Worm (Caenorhabditis elegans): ENCODE results near the gene slc-17.8.

slc-17.8 gene

DNA sequence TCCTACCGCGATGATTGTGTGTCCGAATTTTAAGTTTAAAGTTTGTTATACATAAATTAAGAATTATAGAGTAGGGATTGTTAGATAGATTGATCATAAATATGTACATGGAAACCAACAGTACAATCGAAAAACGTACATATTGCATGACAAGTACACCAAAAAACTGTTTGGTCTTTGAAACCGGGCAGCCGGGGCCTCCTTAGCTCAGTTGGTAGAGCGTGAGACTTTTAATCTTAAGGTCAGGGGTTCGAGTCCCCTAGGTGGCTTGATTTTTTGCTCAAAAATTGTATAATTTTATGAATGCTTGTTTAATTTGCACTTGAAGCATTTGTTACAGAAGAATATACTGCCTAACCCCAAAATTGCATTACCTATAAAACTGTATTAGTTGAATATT is 50.3 kb downstream of the slc-17.8 start (continued):
- TF ChIP-seq K12H6.12 (tag; optimal IDR thresholded peaks at IDR 0.05) (no peak), madf-8 (GFP tag; conservative IDR thresholded peaks at IDR 0.05) (no peak), Y67H2A.10 (GFP tag; conservative IDR thresholded peaks at IDR 0.05) (no peak), cebp-2 (GFP tag; IDR thresholded peaks at IDR 0.05) (no peak), F57C9.4 (tag; optimal IDR thresholded peaks at IDR 0.05) (no peak), lsl-1 (GFP tag; optimal IDR thresholded peaks at IDR 0.05) (peak; percentile 28), ZK185.1 (tag; optimal IDR thresholded peaks at IDR 0.05; ENCODE audit: poor library complexity, severe bottlenecking) (no peak), Y53G8AR.9 (GFP tag; conservative IDR thresholded peaks at IDR 0.05) (no peak), ama-1 (optimal IDR thresholded peaks at IDR 0.05) (no peak), ama-1 (GFP tag; optimal IDR thresholded peaks at IDR 0.05) (no peak), nhr-80 (tag; optimal IDR thresholded peaks at IDR 0.05) (no peak), lin-26 (GFP tag; IDR thresholded peaks at IDR 0.05) (peak; percentile 91), ekl-4 (GFP tag; IDR thresholded peaks at IDR 0.05) (no peak), pbrm-1 (GFP tag; IDR thresholded peaks at IDR 0.05) (peak; percentile 50), ztf-26 (tag; optimal IDR thresholded peaks at IDR 0.05) (no peak), hlh-26 (GFP tag; conservative IDR thresholded peaks at IDR 0.05) (no peak), nfya-2 (GFP tag; IDR thresholded peaks at IDR 0.05) (no peak), T26A5.8 (tag; optimal IDR thresholded peaks at IDR 0.05) (no peak), ceh-27 (GFP tag; optimal IDR thresholded peaks at IDR 0.05) (no peak), ceh-58 (GFP tag; IDR thresholded peaks at IDR 0.05) (no peak), F22D6.2 (tag; optimal IDR thresholded peaks at IDR 0.05) (no peak), tlf-1 (GFP tag; optimal IDR thresholded peaks at IDR 0.05) (no peak), B0336.3 (GFP tag; IDR thresholded peaks at IDR 0.05) (no peak), nhr-179 (tag; optimal IDR thresholded peaks at IDR 0.05) (no peak), bed-1 (GFP tag; IDR thresholded peaks at IDR 0.05) (no peak), lin-35 (GFP tag; optimal IDR thresholded peaks at IDR 0.05) (no peak), mel-28 (tag; optimal IDR thresholded peaks at IDR 0.05; ENCODE audit: borderline replicate concordance) (no peak), hmg-20 (GFP tag; IDR thresholded peaks at IDR 0.05) (no peak), rpc-1 (optimal IDR thresholded peaks at IDR 0.05) (peak; percentile 48), rpc-1 (tag; optimal IDR thresholded peaks at IDR 0.05) (peak; percentile 78)

DNA sequence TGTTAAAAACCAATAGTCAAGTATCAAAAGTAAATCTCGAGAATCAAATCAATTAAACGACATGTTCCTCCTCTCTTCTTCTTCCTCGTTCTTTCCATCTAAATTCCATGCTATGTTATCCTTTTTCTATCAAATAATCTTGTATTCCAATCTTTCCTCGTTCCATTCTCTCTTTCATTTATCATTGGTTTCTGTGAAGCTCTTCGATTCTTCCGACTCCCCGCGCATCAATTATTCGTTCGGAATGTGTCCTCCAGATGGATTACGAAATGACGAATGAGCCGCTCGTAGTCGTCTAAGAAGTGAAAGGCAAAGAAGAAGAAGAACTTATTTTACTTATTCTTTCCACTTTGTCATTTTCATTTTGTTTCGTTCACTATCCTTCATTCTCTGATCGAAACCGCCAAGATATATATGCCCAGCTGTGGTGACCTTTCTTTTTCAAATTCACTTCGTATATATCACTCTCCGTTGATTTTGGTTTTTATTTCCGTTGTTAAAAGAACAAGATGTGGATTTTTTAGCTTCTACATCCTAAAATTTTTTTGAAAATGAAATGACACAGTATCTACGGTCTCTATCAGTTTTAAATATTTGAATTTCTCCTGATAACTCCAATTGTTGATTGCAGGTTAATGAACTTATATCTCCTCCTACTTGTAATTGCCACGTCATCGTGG is 51.0 kb downstream of the slc-17.8 start, which contains the start of gene pxn-1:
Gene pxn-1, plus strand, starts transcription at position 630 of the 680 bp plus-strand sequence.
- TF ChIP-seq pbrm-1 (GFP tag; IDR thresholded peaks at IDR 0.05) (no peak), F39B2.1 (GFP tag; IDR thresholded peaks at IDR 0.05) (no peak), madf-3 (GFP tag; IDR thresholded peaks at IDR 0.05) (no peak)
